Worm (Caenorhabditis elegans) whole organism, L3 larva: ENCODE measurements around the gene Y53F4B.5.

Experiments used
- ZK546.5 ChIP-seq: sonication (generic microtip); optimal IDR thresholded peaks from 2 replicates; lab custom pipeline; 2017; ENCODE audit warnings: missing biosample characterization, missing genetic modification characterization
- ama-1 ChIP-seq: fragments of 150-350 bp; optimal IDR thresholded peaks from 2 replicates; lab custom pipeline; 2018
- ceh-82 ChIP-seq: fragments of 150-350 bp; optimal IDR thresholded peaks from 2 replicates; lab custom pipeline; 2014; ENCODE audit warnings: missing biosample characterization, missing genetic modification characterization
- egl-27 ChIP-seq: sonication (generic microtip); optimal IDR thresholded peaks from 4 replicates; lab custom pipeline; 2017; ENCODE audit warnings: missing biosample characterization, missing genetic modification reagents, missing genetic modification characterization
- elt-1 ChIP-seq: fragments of 150-350 bp; optimal IDR thresholded peaks from 2 replicates; lab custom pipeline; 2014; ENCODE audit warnings: missing biosample characterization, missing genetic modification characterization
- jun-1 ChIP-seq: fragments of 150-350 bp; optimal IDR thresholded peaks from 2 replicates; lab custom pipeline; 2014; ENCODE audit warnings: missing biosample characterization, missing genetic modification reagents, missing genetic modification characterization
- mml-1 ChIP-seq: fragments of 150-350 bp; sonication (generic microtip); optimal IDR thresholded peaks from 3 replicates; lab custom pipeline; 2014; ENCODE audit warnings: missing biosample characterization, missing genetic modification characterization
- nfya-1 ChIP-seq: sonication (generic microtip); optimal IDR thresholded peaks from 2 replicates; lab custom pipeline; 2017; ENCODE audit warnings: missing genetic modification characterization, mild to moderate bottlenecking, missing compliant biosample characterization, antibody characterized with exemption, moderate library complexity; ENCODE audit not compliant: insufficient read depth
- nhr-25 ChIP-seq: sonication (generic microtip); optimal IDR thresholded peaks from 2 replicates; lab custom pipeline; 2017; ENCODE audit warnings: missing biosample characterization, missing genetic modification characterization
- nhr-76 ChIP-seq: fragments of 150-350 bp; sonication (generic microtip); optimal IDR thresholded peaks from 5 replicates; lab custom pipeline; 2014; ENCODE audit warnings: missing biosample characterization, missing genetic modification characterization
- tbx-2 ChIP-seq: sonication (generic microtip); optimal IDR thresholded peaks from 2 replicates; lab custom pipeline; 2016; ENCODE audit warnings: mild to moderate bottlenecking, missing genetic modification characterization, missing compliant biosample characterization
- unc-39 ChIP-seq: sonication (generic microtip); optimal IDR thresholded peaks from 4 replicates; lab custom pipeline; 2017; ENCODE audit warnings: missing biosample characterization, missing genetic modification characterization
- ztf-11 ChIP-seq: fragments of 150-350 bp; optimal IDR thresholded peaks from 2 replicates; lab custom pipeline; 2014; ENCODE audit warnings: missing biosample characterization, missing genetic modification characterization

DNA sequence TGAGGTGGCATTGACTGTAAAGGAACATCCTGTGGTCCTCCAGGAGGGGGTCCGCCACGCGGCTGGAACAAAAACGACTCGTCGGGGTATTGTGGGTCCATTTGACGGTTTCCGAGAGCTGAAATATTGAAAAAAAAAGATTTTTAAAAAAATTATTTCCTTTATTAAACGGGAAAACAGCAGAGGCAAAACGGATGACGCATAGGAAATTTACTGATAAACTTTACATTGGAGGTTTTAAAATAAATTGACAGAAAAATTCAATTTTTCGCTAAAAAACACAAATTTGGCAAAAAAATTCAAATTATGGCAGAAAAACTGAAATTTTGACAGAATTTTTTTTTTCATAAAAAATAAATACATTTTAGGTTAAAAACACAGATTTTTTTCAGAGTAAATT is at the start of gene Y53F4B.5:
- TF ChIP-seq unc-39 (no peak), elt-1 (tag; lab: Kevin White, UChicago) (no peak), ama-1 (lab: Kevin White, UChicago) (no peak), ceh-82 (tag; lab: Kevin White, UChicago) (no peak), ZK546.5 (no peak), ztf-11 (no peak), egl-27 (no peak), mml-1 (no peak), nfya-1 (tag; lab: Kevin White, UChicago) (no peak), jun-1 (tag; lab: Kevin White, UChicago) (no peak), tbx-2 (tag; lab: Kevin White, UChicago) (no peak), nhr-25 (tag; lab: Kevin White, UChicago) (no peak), nhr-76 (tag; lab: Kevin White, UChicago) (no peak)
